Worm (Caenorhabditis elegans): ENCODE results near the gene AH6.3.
A peak's percentile ranks its signal among the peaks of the same experiment; 100 is the strongest.

The AH6.3 gene

DNA sequence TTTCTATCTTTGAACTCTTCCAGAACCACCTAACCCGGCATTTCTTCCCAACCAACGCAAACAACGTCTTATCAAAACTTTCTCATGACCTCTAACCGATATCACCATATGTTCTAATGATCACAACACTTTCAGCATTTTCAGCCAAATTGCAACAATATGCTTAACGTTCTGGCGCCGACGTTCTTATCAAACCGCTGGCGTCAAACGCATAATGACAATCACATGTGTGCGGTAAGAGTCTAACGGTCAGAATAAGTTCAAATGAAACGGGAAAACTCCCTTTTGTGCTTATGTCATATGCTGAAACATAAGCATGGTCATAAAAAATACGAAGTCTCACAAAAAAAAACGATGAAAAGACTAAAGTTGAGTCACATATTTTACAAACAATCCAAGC is 17.9 kb upstream of the AH6.3 start (continued):
- TF ChIP-seq cey-2 (tag; optimal IDR thresholded peaks at IDR 0.05; ENCODE audit: borderline replicate concordance, insufficient read depth): no peak
- TF ChIP-seq nhr-41 (GFP tag; IDR thresholded peaks at IDR 0.05): peak; percentile 86
- peak in 1 of 2 experiments; percentile 49 for TF ChIP-seq hif-1 (tag; optimal IDR thresholded peaks at IDR 0.05)
- no peak for TF ChIP-seq nhr-42 (GFP tag; IDR thresholded peaks at IDR 0.05)
- no peak for TF ChIP-seq dpl-1 (GFP tag; optimal IDR thresholded peaks at IDR 0.05)
- TF ChIP-seq mxl-2 (GFP tag; conservative IDR thresholded peaks at IDR 0.05): no peak
- TF ChIP-seq set-16 (GFP tag; IDR thresholded peaks at IDR 0.05): no peak
- no peak for TF ChIP-seq unc-130 (GFP tag; optimal IDR thresholded peaks at IDR 0.05)
- no peak for TF ChIP-seq ceh-32 (tag; optimal IDR thresholded peaks at IDR 0.05; ENCODE audit: poor library complexity)
- TF ChIP-seq dmd-6 (GFP tag; IDR thresholded peaks at IDR 0.05): peak; percentile 98
- TF ChIP-seq zip-11 (GFP tag; IDR thresholded peaks at IDR 0.05): no peak
- TF ChIP-seq saeg-2 (GFP tag; IDR thresholded peaks at IDR 0.05): no peak
- TF ChIP-seq lin-38 (GFP tag; IDR thresholded peaks at IDR 0.05): no peak
- no peak for TF ChIP-seq pha-4 (GFP tag; IDR thresholded peaks at IDR 0.05)
- peak; percentile 44 for TF ChIP-seq pha-4 (tag; optimal IDR thresholded peaks at IDR 0.05)
- TF ChIP-seq Y5F2A.4 (GFP tag; optimal IDR thresholded peaks at IDR 0.05): no peak
- TF ChIP-seq mdt-29 (GFP tag; IDR thresholded peaks at IDR 0.05): peak; percentile 93
- TF ChIP-seq mdl-1 (tag; optimal IDR thresholded peaks at IDR 0.05): peak in 1 of 2 experiments; percentile 25
- TF ChIP-seq zfp-3 (GFP tag; conservative IDR thresholded peaks at IDR 0.05): no peak
- no peak for TF ChIP-seq attf-4 (tag; optimal IDR thresholded peaks at IDR 0.05)
- peak; percentile 86 for TF ChIP-seq nhr-48 (tag; optimal IDR thresholded peaks at IDR 0.05)

DNA sequence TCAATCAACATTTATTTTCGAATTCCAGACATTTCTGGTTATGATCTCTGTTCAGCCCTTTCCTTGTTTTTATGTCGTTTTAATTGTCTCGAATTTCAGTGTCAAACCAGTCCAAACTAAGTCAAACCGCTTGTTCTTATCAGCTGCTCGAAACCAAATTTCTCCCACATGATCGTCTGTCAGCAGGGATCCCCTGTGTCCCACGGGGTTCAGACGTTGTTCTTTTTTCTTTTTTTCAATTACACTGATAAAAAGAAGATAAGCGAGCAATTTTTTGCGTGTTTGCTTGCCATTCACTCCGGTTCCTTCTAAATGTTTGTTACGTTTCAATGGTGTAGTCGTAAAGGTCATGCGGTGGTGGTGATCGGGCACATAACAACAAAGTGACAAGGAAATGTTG is 16.9 kb upstream of the AH6.3 start:
- no peak for TF ChIP-seq Y5F2A.4 (GFP tag; optimal IDR thresholded peaks at IDR 0.05)
- TF ChIP-seq F49E8.2 (tag; optimal IDR thresholded peaks at IDR 0.05; ENCODE audit: borderline replicate concordance): no peak
- TF ChIP-seq dmd-6 (GFP tag; IDR thresholded peaks at IDR 0.05): peak; percentile 91
- TF ChIP-seq nhr-111 (GFP tag; optimal IDR thresholded peaks at IDR 0.05): no peak
- peak; percentile 57 for TF ChIP-seq lin-1 (GFP tag; IDR thresholded peaks at IDR 0.05)
- no peak for TF ChIP-seq F44E2.7 (GFP tag; IDR thresholded peaks at IDR 0.05)
- TF ChIP-seq tag-97 (GFP tag; IDR thresholded peaks at IDR 0.05): no peak
- peak; percentile 61; the same call in 1 of the 2 replicates for TF ChIP-seq mdt-29 (GFP tag; IDR thresholded peaks at IDR 0.05)
- no peak for TF ChIP-seq snpc-4 (tag; optimal IDR thresholded peaks at IDR 0.05)
- no peak for TF ChIP-seq set-16 (GFP tag; IDR thresholded peaks at IDR 0.05)
- TF ChIP-seq nhr-48 (tag; optimal IDR thresholded peaks at IDR 0.05): peak; percentile 66
- TF ChIP-seq lsy-2 (tag; optimal IDR thresholded peaks at IDR 0.05): no peak
- TF ChIP-seq nhr-6 (tag; optimal IDR thresholded peaks at IDR 0.05): peak; percentile 91
- TF ChIP-seq lin-29 (GFP tag; IDR thresholded peaks at IDR 0.05): no peak
- TF ChIP-seq mdl-1 (tag; optimal IDR thresholded peaks at IDR 0.05): no peak
- no peak for TF ChIP-seq attf-4 (tag; optimal IDR thresholded peaks at IDR 0.05)
- no peak for TF ChIP-seq lin-39 (tag; optimal IDR thresholded peaks at IDR 0.05)
- 0 out of 2 replicates have a peak, but pooled peaks have one; percentile 30 for TF ChIP-seq saeg-2 (GFP tag; IDR thresholded peaks at IDR 0.05)
- no peak for TF ChIP-seq egl-43 (GFP tag; IDR thresholded peaks at IDR 0.05)
- no peak for TF ChIP-seq ama-1 (optimal IDR thresholded peaks at IDR 0.05)
- TF ChIP-seq nhr-10 (tag; optimal IDR thresholded peaks at IDR 0.05): peak; percentile 60
- TF ChIP-seq ztf-11 (tag; optimal IDR thresholded peaks at IDR 0.05): no peak
- TF ChIP-seq nhr-102 (tag; optimal IDR thresholded peaks at IDR 0.05): peak; percentile 63
- TF ChIP-seq hmg-1.1 (GFP tag; IDR thresholded peaks at IDR 0.05): no peak
- no peak for TF ChIP-seq gei-8 (GFP tag; optimal IDR thresholded peaks at IDR 0.05)
- peak; percentile 12 for TF ChIP-seq T20F7.1 (GFP tag; optimal IDR thresholded peaks at IDR 0.05)
- peak; percentile 81 for TF ChIP-seq tra-1 (GFP tag; IDR thresholded peaks at IDR 0.05)
- no peak for TF ChIP-seq dmd-8 (GFP tag; IDR thresholded peaks at IDR 0.05)
- no peak for TF ChIP-seq skn-1 (tag; optimal IDR thresholded peaks at IDR 0.05)
- TF ChIP-seq nhr-11 (tag; optimal IDR thresholded peaks at IDR 0.05): peak; percentile 72
- no peak for TF ChIP-seq lin-13 (GFP tag; optimal IDR thresholded peaks at IDR 0.05)
- TF ChIP-seq T26A8.4 (GFP tag; IDR thresholded peaks at IDR 0.05): no peak
- TF ChIP-seq fos-1 (tag; optimal IDR thresholded peaks at IDR 0.05): no peak
- no peak for TF ChIP-seq R02D3.7 (tag; optimal IDR thresholded peaks at IDR 0.05)
- TF ChIP-seq hlh-30 (tag; optimal IDR thresholded peaks at IDR 0.05; ENCODE audit: insufficient read depth): peak; percentile 85
- peak; percentile 23 for TF ChIP-seq pqm-1 (tag; optimal IDR thresholded peaks at IDR 0.05)
- no peak for TF ChIP-seq daf-19 (GFP tag; conservative IDR thresholded peaks at IDR 0.05)

Data from whole organism, L4 larva.